Worm (Caenorhabditis elegans) whole organism, mixed stage, embryonic: ENCODE data around the gene sri-31.

ENCODE experiments used
- bed-3 ChIP-seq: fragments of 200-800 bp; sonication (Bioruptor generic); optimal IDR thresholded peaks from 3 replicates; lab custom pipeline; 2018; ENCODE audit warnings: mild to moderate bottlenecking, missing genetic modification characterization, moderate library complexity, missing compliant biosample characterization
- lin-13 ChIP-seq: fragments of 150-350 bp; optimal IDR thresholded peaks from 2 replicates; lab custom pipeline; 2014; ENCODE audit warnings: missing biosample characterization, missing genetic modification characterization
- mab-5 ChIP-seq: fragments of 150-350 bp; optimal IDR thresholded peaks from 2 replicates; lab custom pipeline; 2014; ENCODE audit warnings: missing biosample characterization, missing genetic modification characterization
- mep-1 ChIP-seq: fragments of 150-350 bp; optimal IDR thresholded peaks from 2 replicates; lab custom pipeline; 2017; ENCODE audit warnings: missing biosample characterization, missing genetic modification reagents, missing genetic modification characterization, inconsistent platforms
- nhr-237 ChIP-seq: fragments of 150-350 bp; optimal IDR thresholded peaks from 2 replicates; lab custom pipeline; 2014; ENCODE audit warnings: missing biosample characterization, missing genetic modification characterization
- pha-4 ChIP-seq: fragments of 150-350 bp; optimal IDR thresholded peaks from 2 replicates; lab custom pipeline; 2018; ENCODE audit warnings: missing biosample characterization, missing genetic modification reagents, missing genetic modification characterization
- unc-39 ChIP-seq: fragments of 150-350 bp; optimal IDR thresholded peaks from 2 replicates; lab custom pipeline; 2014; ENCODE audit warnings: missing biosample characterization, missing genetic modification characterization
- ztf-11 ChIP-seq: fragments of 150-350 bp; optimal IDR thresholded peaks from 2 replicates; lab custom pipeline; 2014; ENCODE audit warnings: missing biosample characterization, missing genetic modification characterization

DNA sequence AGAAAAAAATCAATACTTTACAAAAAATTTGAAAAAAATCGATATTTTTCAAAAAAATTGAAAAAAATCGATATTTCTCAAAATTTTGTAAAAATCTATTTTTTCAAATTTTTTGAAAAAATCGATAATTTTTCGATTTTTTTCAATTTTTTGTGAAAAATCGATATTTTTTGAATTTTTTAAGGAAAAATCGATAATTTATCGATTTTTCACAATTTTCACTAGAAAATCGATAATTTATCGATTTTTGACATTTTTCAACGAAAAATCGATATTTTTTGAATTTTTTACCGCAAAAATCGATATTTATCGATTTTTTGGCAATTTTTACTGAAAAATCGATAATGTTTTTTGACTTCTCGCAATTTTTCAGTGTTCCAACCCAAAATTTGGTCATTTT lies 12.6 kb downstream of the sri-31 start:
- TF ChIP-seq mep-1 (tag; lab: Kevin White, UChicago) = no peak
- TF ChIP-seq lin-13 (tag; lab: Kevin White, UChicago) = no peak
- no peak for TF ChIP-seq bed-3 (GFP tag; lab: Kevin White, UChicago)
- no peak for TF ChIP-seq pha-4 (tag; lab: Kevin White, UChicago)
- no peak for TF ChIP-seq ztf-11 (tag; lab: Kevin White, UChicago)
- TF ChIP-seq unc-39 = no peak
- no peak for TF ChIP-seq nhr-237 (tag; lab: Kevin White, UChicago)
- no peak for TF ChIP-seq mab-5 (tag; lab: Kevin White, UChicago)
